Fruit fly (Drosophila melanogaster) whole organism, embryonic: ENCODE results near the gene CSN3.

Experiments
- BEAF-32 ChIP-seq: fragments of 200-800 bp; sonication (Bioruptor generic); optimal IDR thresholded peaks from 3 replicates; lab custom pipeline; 2017; ENCODE audit warnings: missing biosample characterization, missing genetic modification characterization, mild to moderate bottlenecking, moderate library complexity, missing genetic modification reagents
- Bteb2 ChIP-seq: fragments of 200-800 bp; sonication (Bioruptor generic); optimal IDR thresholded peaks from 2 replicates; lab custom pipeline; 2016; ENCODE audit warnings: missing biosample characterization, missing genetic modification characterization
- CG10321 ChIP-seq: fragments of 200-800 bp; sonication (Bioruptor generic); IDR thresholded peaks from 2 replicates; pipeline ENCODE4 v1.3.6; 2022; ENCODE audit warnings: missing biosample characterization, missing genetic modification characterization
- CG10462 ChIP-seq: fragments of 200-800 bp; sonication (Bioruptor generic); optimal IDR thresholded peaks from 2 replicates; lab custom pipeline; 2016; ENCODE audit warnings: missing biosample characterization, missing genetic modification characterization
- CG10979 ChIP-seq: fragments of 200-800 bp; sonication (Bioruptor generic); optimal IDR thresholded peaks from 2 replicates; lab custom pipeline; 2018; ENCODE audit warnings: missing biosample characterization, mild to moderate bottlenecking, missing genetic modification characterization, moderate library complexity
- CG12659 ChIP-seq: fragments of 200-800 bp; sonication (Bioruptor generic); optimal IDR thresholded peaks from 3 replicates; lab custom pipeline; 2017; ENCODE audit warnings: mild to moderate bottlenecking, missing biosample characterization, missing genetic modification reagents, missing genetic modification characterization
- CG12769 ChIP-seq: fragments of 200-800 bp; sonication (Bioruptor generic); optimal IDR thresholded peaks from 2 replicates; lab custom pipeline; 2019; ENCODE audit warnings: missing biosample characterization, mild to moderate bottlenecking, missing genetic modification characterization, moderate library complexity
- CG15479 ChIP-seq: fragments of 200-800 bp; sonication (Bioruptor generic); optimal IDR thresholded peaks from 3 replicates; lab custom pipeline; 2019; ENCODE audit warnings: missing biosample characterization, mild to moderate bottlenecking, missing genetic modification characterization, moderate library complexity
- CG1603 ChIP-seq: fragments of 200-800 bp; sonication (Bioruptor generic); optimal IDR thresholded peaks from 2 replicates; lab custom pipeline; 2019; ENCODE audit warnings: missing biosample characterization, mild to moderate bottlenecking, missing genetic modification characterization, moderate library complexity
- CG16815 ChIP-seq: fragments of 200-800 bp; sonication (Bioruptor generic); optimal IDR thresholded peaks from 3 replicates; lab custom pipeline; 2017; ENCODE audit warnings: missing biosample characterization, mild to moderate bottlenecking, missing genetic modification characterization
- CG18011 ChIP-seq: fragments of 200-800 bp; sonication (Bioruptor generic); optimal IDR thresholded peaks from 2 replicates; lab custom pipeline; 2017; ENCODE audit warnings: missing biosample characterization, missing genetic modification characterization, mild to moderate bottlenecking, moderate library complexity, missing genotype
- CG2129 ChIP-seq: fragments of 200-800 bp; sonication (Bioruptor generic); IDR thresholded peaks from 2 replicates; pipeline ENCODE4 v1.3.6; 2022; ENCODE audit warnings: missing biosample characterization, missing genetic modification characterization; ENCODE audit not compliant: partially characterized antibody
- CG30403 ChIP-seq: fragments of 200-800 bp; sonication (Bioruptor generic); optimal IDR thresholded peaks from 3 replicates; lab custom pipeline; 2016; ENCODE audit warnings: missing biosample characterization, missing genetic modification characterization
- CG32767 ChIP-seq: fragments of 200-800 bp; sonication (Bioruptor generic); IDR thresholded peaks from 2 replicates; pipeline ENCODE4 v1.3.6; 2022; ENCODE audit warnings: missing biosample characterization, missing genetic modification characterization
- CG4328 ChIP-seq: fragments of 200-800 bp; sonication (Bioruptor generic); optimal IDR thresholded peaks from 3 replicates; lab custom pipeline; 2017; ENCODE audit warnings: missing biosample characterization, missing genetic modification reagents, missing genetic modification characterization
- CG4820 ChIP-seq: fragments of 200-800 bp; sonication (Bioruptor generic); optimal IDR thresholded peaks from 3 replicates; lab custom pipeline; 2016; ENCODE audit warnings: missing biosample characterization, missing genetic modification characterization
- CG9727 ChIP-seq: fragments of 200-800 bp; sonication (Bioruptor generic); optimal IDR thresholded peaks from 3 replicates; lab custom pipeline; 2017; ENCODE audit warnings: missing biosample characterization, mild to moderate bottlenecking, missing genetic modification characterization
- Dad ChIP-seq: fragments of 200-800 bp; sonication (Bioruptor generic); optimal IDR thresholded peaks from 3 replicates; lab custom pipeline; 2016; ENCODE audit warnings: missing biosample characterization, missing genetic modification characterization
- H2.0 ChIP-seq: fragments of 200-800 bp; sonication (Bioruptor generic); IDR thresholded peaks from 2 replicates; pipeline ENCODE4 v1.3.6; 2022; ENCODE audit warnings: missing biosample characterization, missing genetic modification characterization
- Hr51 ChIP-seq, 2 experiments: fragments of 200-800 bp; sonication (Bioruptor generic); optimal IDR thresholded peaks; 2 replicates in 1 of 2; 3 replicates in 1 of 2; lab custom pipeline; 2016 to 2018; ENCODE audit warnings: missing biosample characterization in 2 of 2, missing genetic modification characterization in 2 of 2, mild to moderate bottlenecking in 1 of 2, moderate library complexity in 1 of 2
- Meics ChIP-seq: fragments of 200-800 bp; sonication (Bioruptor generic); optimal IDR thresholded peaks from 2 replicates; lab custom pipeline; 2017; ENCODE audit warnings: missing biosample characterization, mild to moderate bottlenecking, missing genetic modification characterization
- Mrtf ChIP-seq: fragments of 200-800 bp; sonication (Bioruptor generic); IDR thresholded peaks from 3 replicates; pipeline ENCODE4 v1.3.6; 2022; ENCODE audit warnings: missing biosample characterization, missing genetic modification characterization
- Pdp1 ChIP-seq, 2 experiments: fragments of 200-800 bp; sonication (Bioruptor generic); optimal IDR thresholded peaks; 3 replicates each; lab custom pipeline; 2016; ENCODE audit warnings: missing biosample characterization in 2 of 2, missing genetic modification characterization in 2 of 2, mild to moderate bottlenecking in 1 of 2, moderate library complexity in 1 of 2
- Side ChIP-seq: fragments of 200-800 bp; sonication (Bioruptor generic); optimal IDR thresholded peaks from 2 replicates; lab custom pipeline; 2016; ENCODE audit warnings: missing biosample characterization, missing genetic modification characterization
- Sox102F ChIP-seq: fragments of 200-800 bp; sonication (Bioruptor generic); optimal IDR thresholded peaks from 2 replicates; lab custom pipeline; 2018; ENCODE audit warnings: missing biosample characterization, mild to moderate bottlenecking, missing genetic modification characterization, moderate library complexity
- al ChIP-seq: fragments of 200-800 bp; sonication (Bioruptor generic); IDR thresholded peaks from 2 replicates; pipeline ENCODE4 v1.3.6; 2022; ENCODE audit warnings: missing biosample characterization, missing genetic modification characterization
- amos ChIP-seq: fragments of 200-800 bp; sonication (Bioruptor generic); IDR thresholded peaks from 2 replicates; pipeline ENCODE4 v1.3.6; 2022; ENCODE audit warnings: missing biosample characterization, missing genetic modification characterization; ENCODE audit not compliant: partially characterized antibody
- bbx ChIP-seq: fragments of 200-800 bp; sonication (Bioruptor generic); IDR thresholded peaks from 2 replicates; pipeline ENCODE4 v1.3.6; 2022; ENCODE audit warnings: missing biosample characterization, missing genetic modification characterization; ENCODE audit not compliant: partially characterized antibody
- cad ChIP-seq: fragments of >200 bp; optimal IDR thresholded peaks from 2 replicates; lab custom pipeline; 2017; ENCODE audit warnings: missing biosample characterization, missing genetic modification characterization
- chn ChIP-seq: fragments of 200-800 bp; sonication (Bioruptor generic); optimal IDR thresholded peaks from 2 replicates; lab custom pipeline; 2016; ENCODE audit warnings: missing biosample characterization, missing genetic modification characterization
- cwo ChIP-seq: fragments of 200-800 bp; sonication (Bioruptor generic); optimal IDR thresholded peaks from 3 replicates; lab custom pipeline; 2017; ENCODE audit warnings: missing biosample characterization, missing genetic modification characterization, mild to moderate bottlenecking, moderate library complexity, missing genetic modification reagents
- dysf ChIP-seq: fragments of 200-800 bp; sonication (Bioruptor generic); IDR thresholded peaks from 3 replicates; pipeline ENCODE4 v1.3.6; 2022; ENCODE audit warnings: missing biosample characterization, missing genetic modification characterization
- fd102C ChIP-seq: fragments of 200-800 bp; sonication (Bioruptor generic); optimal IDR thresholded peaks from 2 replicates; lab custom pipeline; 2018; ENCODE audit warnings: missing biosample characterization, mild to moderate bottlenecking, missing genetic modification characterization, moderate library complexity
- fd64A ChIP-seq: fragments of 200-800 bp; sonication (Bioruptor generic); optimal IDR thresholded peaks from 3 replicates; lab custom pipeline; 2018; ENCODE audit warnings: missing biosample characterization, mild to moderate bottlenecking, missing genetic modification characterization
- gce ChIP-seq: fragments of 200-800 bp; sonication (Bioruptor generic); IDR thresholded peaks from 3 replicates; pipeline ENCODE4 v1.3.6; 2022; ENCODE audit warnings: missing biosample characterization, missing genetic modification characterization
- gro ChIP-seq: fragments of 200-800 bp; sonication (Bioruptor generic); optimal IDR thresholded peaks from 2 replicates; lab custom pipeline; 2016; ENCODE audit warnings: missing biosample characterization, missing genetic modification characterization
- jumu ChIP-seq: fragments of 200-800 bp; sonication (Bioruptor generic); optimal IDR thresholded peaks from 3 replicates; lab custom pipeline; 2016; ENCODE audit warnings: missing biosample characterization, missing genetic modification characterization
- mam ChIP-seq: fragments of 200-800 bp; sonication (Bioruptor generic); optimal IDR thresholded peaks from 3 replicates; lab custom pipeline; 2016; ENCODE audit warnings: missing biosample characterization, missing genetic modification characterization
- nerfin-2 ChIP-seq: fragments of 200-800 bp; sonication (Bioruptor generic); IDR thresholded peaks from 2 replicates; pipeline ENCODE4 v1.3.6; 2022; ENCODE audit warnings: missing biosample characterization, missing genetic modification characterization; ENCODE audit not compliant: partially characterized antibody
- peb ChIP-seq: fragments of 200-800 bp; sonication (Bioruptor generic); IDR thresholded peaks from 2 replicates; pipeline ENCODE4 v1.3.6; 2022; ENCODE audit warnings: missing biosample characterization, missing genetic modification characterization
- pho ChIP-seq: fragments of 200-800 bp; sonication (Bioruptor generic); optimal IDR thresholded peaks from 2 replicates; lab custom pipeline; 2016; ENCODE audit warnings: missing biosample characterization, missing genetic modification characterization
- sna ChIP-seq: fragments of 200-800 bp; sonication (Bioruptor generic); IDR thresholded peaks from 2 replicates; pipeline ENCODE4 v1.3.6; 2022; ENCODE audit warnings: missing biosample characterization, missing genetic modification characterization; ENCODE audit not compliant: partially characterized antibody
- sob ChIP-seq: fragments of 200-800 bp; sonication (Bioruptor generic); IDR thresholded peaks from 2 replicates; pipeline ENCODE4 v1.3.6; 2022; ENCODE audit warnings: missing biosample characterization, missing genetic modification characterization
- tap ChIP-seq: fragments of 200-800 bp; optimal IDR thresholded peaks from 3 replicates; lab custom pipeline; 2019; ENCODE audit warnings: missing biosample characterization, mild to moderate bottlenecking, missing genetic modification characterization, moderate library complexity
- tna ChIP-seq: fragments of 200-800 bp; sonication (Bioruptor generic); IDR thresholded peaks from 2 replicates; pipeline ENCODE4 v1.3.6; 2022; ENCODE audit warnings: missing biosample characterization, missing genetic modification characterization; ENCODE audit not compliant: partially characterized antibody
- tup ChIP-seq: fragments of 200-800 bp; sonication (Bioruptor generic); optimal IDR thresholded peaks from 2 replicates; lab custom pipeline; 2016; ENCODE audit warnings: missing biosample characterization, mild to moderate bottlenecking, missing genetic modification characterization, moderate library complexity
- tx ChIP-seq: fragments of 200-800 bp; sonication (Bioruptor generic); optimal IDR thresholded peaks from 2 replicates; lab custom pipeline; 2016; ENCODE audit warnings: missing biosample characterization, missing genetic modification characterization
- zen ChIP-seq: fragments of 200-800 bp; sonication (Bioruptor generic); optimal IDR thresholded peaks from 3 replicates; lab custom pipeline; 2018; ENCODE audit warnings: missing biosample characterization, mild to moderate bottlenecking, missing genetic modification characterization, moderate library complexity
- zfh1 ChIP-seq: fragments of 200-800 bp; sonication (Bioruptor generic); IDR thresholded peaks from 3 replicates; pipeline ENCODE4 v1.3.6; 2022; ENCODE audit warnings: missing biosample characterization, missing genetic modification characterization

The CSN3 gene

DNA sequence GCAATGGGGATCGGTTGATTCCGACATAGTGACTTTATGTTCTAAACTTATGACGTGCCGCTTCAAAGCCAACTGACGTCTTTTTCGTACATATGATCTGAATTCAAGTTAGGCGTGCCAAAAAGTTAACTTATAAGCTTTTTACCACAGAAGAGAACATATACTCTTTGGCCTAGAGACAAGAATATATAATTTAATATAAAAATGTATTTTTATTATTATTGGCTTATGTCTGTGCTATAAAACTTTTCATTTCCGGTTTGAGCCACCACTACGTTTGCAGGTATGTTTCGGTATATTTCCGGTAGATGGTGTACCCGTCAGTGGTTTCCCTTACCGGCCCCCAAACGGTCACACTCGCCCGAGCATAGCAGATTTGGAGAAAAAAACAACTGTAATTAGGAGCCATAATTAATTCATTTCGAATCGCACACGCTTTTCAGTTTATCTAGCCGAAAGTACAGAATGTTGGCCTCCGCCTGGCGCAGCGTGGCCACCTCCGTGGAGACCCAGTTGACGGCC, 43.0 kb downstream of the CSN3 start, which contains the start of the genes CG3698 and tzn (continued):
- TF ChIP-seq Meics (GFP tag; lab: Kevin White, UChicago) (peak; percentile 97), CG12769 (no peak), tap (tag; lab: Kevin White, UChicago) (no peak), Bteb2 (GFP tag; lab: Kevin White, UChicago) (peak; percentile 82), CG18011 (GFP tag; lab: Kevin White, UChicago) (peak; percentile 81), zfh1 (peak; percentile 96), cwo (GFP tag; lab: Kevin White, UChicago) (no peak), CG1603 (tag; lab: Kevin White, UChicago) (peak; percentile 94), CG4820 (GFP tag; lab: Kevin White, UChicago) (peak; percentile 87), mam (GFP tag; lab: Kevin White, UChicago) (peak; percentile 76), fd102C (peak; percentile 95), Dad (GFP tag; lab: Kevin White, UChicago) (peak; percentile 88), CG2129 (GFP tag; lab: Robert Waterston, UW) (no peak), tup (GFP tag; lab: Kevin White, UChicago) (peak; percentile 65), tna (GFP tag; lab: Robert Waterston, UW) (no peak), CG12659 (GFP tag; lab: Kevin White, UChicago) (peak; percentile 96), sna (GFP tag; lab: Robert Waterston, UW) (no peak), bbx (GFP tag; lab: Robert Waterston, UW) (no peak), amos (GFP tag; lab: Robert Waterston, UW) (no peak), gce (GFP tag; lab: Robert Waterston, UW) (peak; percentile 93), Side (GFP tag; lab: Kevin White, UChicago) (peak; percentile 86), CG9727 (GFP tag; lab: Kevin White, UChicago) (peak; percentile 97), CG10321 (GFP tag; lab: Robert Waterston, UW) (peak; percentile 80), CG10462 (GFP tag; lab: Kevin White, UChicago) (peak; percentile 82), Hr51 (GFP tag; optimal IDR thresholded peaks at IDR 0.05; lab: Kevin White, UChicago) (peak in 1 of 2 experiments; percentile 86), Sox102F (GFP tag; lab: Kevin White, UChicago) (no peak), CG15479 (GFP tag; lab: Kevin White, UChicago) (peak; percentile 12), zen (tag; lab: Kevin White, UChicago) (peak; percentile 94), dysf (GFP tag; lab: Robert Waterston, UW) (peak; percentile 92), CG4328 (peak; percentile 94), Mrtf (GFP tag; lab: Robert Waterston, UW) (peak; percentile 90), peb (GFP tag; lab: Robert Waterston, UW) (peak; percentile 68), CG32767 (peak; percentile 75), gro (GFP tag; lab: Kevin White, UChicago) (peak; percentile 82), nerfin-2 (GFP tag; lab: Robert Waterston, UW) (no peak), CG16815 (GFP tag; lab: Kevin White, UChicago) (peak; percentile 87), tx (GFP tag; lab: Kevin White, UChicago) (peak; percentile 54), jumu (GFP tag; lab: Kevin White, UChicago) (peak; percentile 52), H2.0 (GFP tag; lab: Robert Waterston, UW) (peak; percentile 91), sob (GFP tag; lab: Robert Waterston, UW) (peak; percentile 97), Pdp1 (GFP tag; optimal IDR thresholded peaks at IDR 0.05; lab: Kevin White, UChicago) (peak in 1 of 2 experiments; percentile 75), BEAF-32 (GFP tag; lab: Kevin White, UChicago) (peak; percentile 43), cad (no peak), al (GFP tag; lab: Robert Waterston, UW) (peak; percentile 87), CG30403 (GFP tag; lab: Kevin White, UChicago) (peak; percentile 85), CG10979 (tag; lab: Kevin White, UChicago) (peak; percentile 87), pho (GFP tag; lab: Kevin White, UChicago) (peak; percentile 77), chn (GFP tag; lab: Kevin White, UChicago) (peak; percentile 87), fd64A (GFP tag; lab: Kevin White, UChicago) (peak; percentile 85)
